Fruit fly (Drosophila melanogaster) whole organism: ENCODE results near the gene Glut1.

Experiments used
- CG8478 ChIP-seq: fragments of >200 bp; optimal IDR thresholded peaks from 2 replicates; lab custom pipeline; 2018; ENCODE audit warnings: inconsistent platforms
- EcR ChIP-seq, 2 experiments: fragments of >200 bp; optimal IDR thresholded peaks; 2 replicates each; lab custom pipeline; 2017; ENCODE audit warnings: missing biosample characterization in 2 of 2, missing genetic modification characterization in 2 of 2, missing genetic modification reagents in 2 of 2
- pan ChIP-seq: fragments of >200 bp; optimal IDR thresholded peaks from 2 replicates; lab custom pipeline; 2017
- psq ChIP-seq: fragments of >200 bp; optimal IDR thresholded peaks from 2 replicates; lab custom pipeline; 2017

DNA sequence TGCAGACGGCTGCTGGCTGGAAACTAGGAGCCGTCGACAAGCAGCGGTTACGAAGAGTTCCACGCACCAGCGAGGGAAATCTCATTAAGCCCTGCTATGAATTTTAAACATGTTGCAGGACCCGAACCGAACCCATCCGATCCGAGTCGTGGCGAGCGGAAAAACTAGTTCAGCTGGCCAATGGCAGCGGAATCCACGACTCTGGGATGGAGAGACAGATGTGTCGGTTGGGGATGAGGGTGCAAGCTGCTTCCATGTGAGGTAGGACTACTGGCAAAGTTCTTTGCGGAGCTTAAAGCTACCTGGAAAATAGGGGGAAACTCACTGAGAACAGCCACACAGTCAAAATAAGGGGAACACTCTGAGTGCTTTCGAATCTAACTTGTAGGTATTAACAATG is 109.9 kb downstream of the Glut1 start:
- no peak for TF ChIP-seq pan (lab: Kevin White, UChicago)
- TF ChIP-seq psq (lab: Kevin White, UChicago): no peak
- no peak for TF ChIP-seq CG8478 (lab: Kevin White, UChicago)
- no peak for TF ChIP-seq EcR (GFP tag; optimal IDR thresholded peaks at IDR 0.05; lab: Kevin White, UChicago)
